Fruit fly (Drosophila melanogaster) whole organism, adult: ENCODE measurements around the gene Crz.

Experiments used
- CG11617 ChIP-seq: fragments of 200-800 bp; sonication (Bioruptor generic); optimal IDR thresholded peaks from 2 replicates; lab custom pipeline; 2017; ENCODE audit warnings: mild to moderate bottlenecking, missing biosample characterization, missing genetic modification reagents, missing genetic modification characterization
- CG12768 ChIP-seq: fragments of 200-800 bp; sonication (Bioruptor generic); optimal IDR thresholded peaks from 2 replicates; lab custom pipeline; 2017; ENCODE audit warnings: missing biosample characterization, missing genetic modification characterization, mild to moderate bottlenecking, moderate library complexity, missing genetic modification reagents
- CG14711 ChIP-seq: fragments of 200-800 bp; sonication (Bioruptor generic); optimal IDR thresholded peaks from 2 replicates; lab custom pipeline; 2018; ENCODE audit warnings: missing biosample characterization, mild to moderate bottlenecking, missing genetic modification characterization, moderate library complexity
- CG1620 ChIP-seq: fragments of 200-800 bp; sonication (Bioruptor generic); optimal IDR thresholded peaks from 2 replicates; lab custom pipeline; 2016; ENCODE audit warnings: missing biosample characterization, missing genetic modification characterization
- CG33017 ChIP-seq: fragments of 200-800 bp; sonication (Bioruptor generic); optimal IDR thresholded peaks from 2 replicates; lab custom pipeline; 2018; ENCODE audit warnings: missing biosample characterization, mild to moderate bottlenecking, missing genetic modification characterization, moderate library complexity
- CG5204 ChIP-seq: fragments of 200-800 bp; sonication (Bioruptor generic); optimal IDR thresholded peaks from 2 replicates; lab custom pipeline; 2016; ENCODE audit warnings: missing biosample characterization, missing genetic modification characterization
- CG7045 ChIP-seq: fragments of 200-800 bp; sonication (Bioruptor generic); optimal IDR thresholded peaks from 2 replicates; lab custom pipeline; 2017; ENCODE audit warnings: missing biosample characterization, mild to moderate bottlenecking, missing genetic modification characterization
- CG7101 ChIP-seq: fragments of 200-800 bp; sonication (Bioruptor generic); optimal IDR thresholded peaks from 2 replicates; lab custom pipeline; 2018; ENCODE audit warnings: missing biosample characterization, mild to moderate bottlenecking, missing genetic modification characterization, moderate library complexity
- Clk ChIP-seq: fragments of 200-800 bp; sonication (Bioruptor generic); optimal IDR thresholded peaks from 2 replicates; lab custom pipeline; 2017; ENCODE audit warnings: missing biosample characterization, missing genetic modification characterization
- Crg-1 ChIP-seq: fragments of 200-800 bp; sonication (Bioruptor generic); optimal IDR thresholded peaks from 2 replicates; lab custom pipeline; 2016; ENCODE audit warnings: missing biosample characterization, missing genetic modification characterization
- Hr96 ChIP-seq: fragments of 200-800 bp; sonication (Bioruptor generic); optimal IDR thresholded peaks from 2 replicates; lab custom pipeline; 2016; ENCODE audit warnings: missing biosample characterization, missing genetic modification characterization
- Mnt ChIP-seq: fragments of 200-800 bp; sonication (Bioruptor generic); optimal IDR thresholded peaks from 2 replicates; lab custom pipeline; 2016; ENCODE audit warnings: missing biosample characterization, mild to moderate bottlenecking, missing genetic modification characterization
- bab1 ChIP-seq: fragments of 200-800 bp; sonication (Bioruptor generic); optimal IDR thresholded peaks from 3 replicates; lab custom pipeline; 2019; ENCODE audit warnings: missing biosample characterization, mild to moderate bottlenecking, missing genetic modification characterization, moderate library complexity
- cic ChIP-seq: fragments of 200-800 bp; sonication (Bioruptor generic); optimal IDR thresholded peaks from 2 replicates; lab custom pipeline; 2017; ENCODE audit warnings: missing biosample characterization, mild to moderate bottlenecking, missing genetic modification characterization, moderate library complexity
- cnc ChIP-seq, 2 experiments: fragments of >200 bp; optimal IDR thresholded peaks; 2 replicates each; lab custom pipeline; 2017
- kay ChIP-seq: fragments of 200-800 bp; sonication (Bioruptor generic); peaks from one replicate; lab custom pipeline; 2016; ENCODE audit warnings: missing biosample characterization, missing genetic modification characterization, borderline replicate concordance
- ovo ChIP-seq: fragments of 200-800 bp; sonication (Bioruptor generic); optimal IDR thresholded peaks from 2 replicates; lab custom pipeline; 2016; ENCODE audit warnings: missing biosample characterization, missing genetic modification characterization
- pad ChIP-seq: fragments of 200-800 bp; sonication (Bioruptor generic); optimal IDR thresholded peaks from 3 replicates; lab custom pipeline; 2017; ENCODE audit warnings: missing biosample characterization, missing genetic modification characterization, mild to moderate bottlenecking, moderate library complexity, missing genetic modification reagents
- tj ChIP-seq: fragments of 200-800 bp; sonication (Bioruptor generic); optimal IDR thresholded peaks from 3 replicates; lab custom pipeline; 2017; ENCODE audit warnings: missing biosample characterization, mild to moderate bottlenecking, missing genetic modification characterization, moderate library complexity
- toe ChIP-seq: fragments of 200-800 bp; sonication (Bioruptor generic); optimal IDR thresholded peaks from 2 replicates; lab custom pipeline; 2016; ENCODE audit warnings: missing biosample characterization, missing genetic modification characterization

The Crz gene

DNA sequence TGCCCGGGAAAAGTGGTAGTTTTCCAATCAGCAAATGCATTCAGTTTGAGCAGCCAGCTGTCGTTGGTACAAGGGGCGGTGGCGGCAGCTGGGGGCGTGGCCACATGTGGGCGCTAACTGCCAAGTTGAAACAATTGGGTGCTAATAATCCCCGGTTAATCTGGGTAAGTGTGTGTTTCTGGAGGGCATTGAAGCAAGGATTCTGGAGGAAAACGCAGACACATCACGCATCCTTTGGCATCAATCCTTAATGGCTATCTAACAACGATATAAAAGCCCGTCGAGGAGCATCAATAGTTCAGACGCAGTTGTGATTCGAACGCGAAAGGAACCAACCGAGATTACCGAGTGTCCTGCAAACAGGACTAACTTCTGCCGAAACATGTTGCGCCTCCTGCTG, at the start of gene Crz:
TSS of gene Crz (plus strand) at position 301 of the 400 bp plus-strand sequence.
- TF ChIP-seq CG5204 (no peak), CG12768 (GFP tag; lab: Kevin White, UChicago) (no peak), toe (no peak)

DNA sequence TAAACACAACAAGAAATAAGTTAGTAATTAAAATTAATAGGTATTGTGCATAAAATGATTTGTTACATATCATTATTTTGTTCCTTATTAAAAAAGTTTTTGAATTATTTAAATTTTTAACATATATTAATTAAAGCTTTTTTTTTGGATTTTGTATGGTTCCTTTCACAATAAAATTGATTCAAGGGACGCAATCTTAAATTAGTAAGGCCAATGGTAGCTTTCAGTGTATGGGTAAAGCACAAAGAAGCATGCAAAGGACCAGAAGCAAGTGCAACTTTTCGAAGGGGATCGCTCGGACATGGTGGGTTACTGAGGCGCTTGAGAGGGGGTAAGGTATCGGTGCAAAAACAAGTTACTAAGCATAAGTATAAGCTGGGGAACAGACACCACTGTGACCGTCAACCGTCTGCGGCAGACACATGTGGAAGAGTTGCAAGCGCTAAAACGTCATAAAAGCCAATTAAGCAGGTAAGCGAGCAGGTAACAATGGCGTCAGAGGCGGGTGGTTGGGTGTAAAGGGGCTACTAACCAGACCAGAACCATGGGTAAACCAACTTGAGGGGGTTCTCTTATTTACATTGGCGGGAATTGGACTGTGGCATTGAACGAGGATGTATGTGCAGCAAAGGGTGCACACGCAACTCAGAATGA, 39.0 kb upstream of the Crz start:
- no peak for TF ChIP-seq Hr96 (GFP tag; lab: Kevin White, UChicago)
- TF ChIP-seq CG7045 (GFP tag; lab: Kevin White, UChicago): no peak
- TF ChIP-seq CG1620: no peak
- TF ChIP-seq Crg-1: no peak
- no peak for TF ChIP-seq tj (GFP tag; lab: Kevin White, UChicago)
- TF ChIP-seq cnc (optimal IDR thresholded peaks at IDR 0.05; lab: Kevin White, UChicago): no peak
- no peak for TF ChIP-seq CG11617 (GFP tag; lab: Kevin White, UChicago)
- no peak for TF ChIP-seq CG12768 (GFP tag; lab: Kevin White, UChicago)
- TF ChIP-seq Clk: no peak
- no peak for TF ChIP-seq kay
- TF ChIP-seq CG7101 (tag; lab: Kevin White, UChicago): no peak
- no peak for TF ChIP-seq ovo (GFP tag; lab: Kevin White, UChicago)
- TF ChIP-seq pad (GFP tag; lab: Kevin White, UChicago): no peak

DNA sequence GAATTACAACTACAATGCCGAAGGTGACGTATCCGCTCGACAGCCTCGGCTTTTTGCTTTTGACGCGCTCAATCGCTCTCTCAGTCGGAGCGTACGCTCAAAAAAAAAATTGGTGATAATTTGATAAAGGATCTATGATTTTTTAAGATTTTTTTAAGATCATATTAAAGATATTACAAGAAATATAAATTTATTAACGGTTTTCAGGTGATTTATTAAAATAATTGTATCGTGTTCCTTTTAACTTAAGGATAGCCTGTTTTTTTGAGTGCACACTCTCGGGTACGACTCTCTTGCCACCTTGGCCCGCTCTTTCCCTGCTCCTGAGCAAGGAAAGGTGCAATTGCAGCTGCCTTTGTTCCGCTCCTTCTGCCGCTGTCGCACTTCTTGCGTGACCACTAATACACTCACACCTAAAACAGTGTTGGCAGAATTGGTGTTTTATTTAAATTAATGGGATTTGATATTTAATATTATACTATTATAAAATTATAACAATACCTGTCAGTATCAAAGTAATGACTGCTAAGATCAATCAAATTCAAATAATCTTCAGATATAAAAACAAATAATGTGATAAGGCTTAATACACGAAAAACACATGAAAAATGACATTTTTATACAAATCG, 36.6 kb upstream of the Crz start:
- TF ChIP-seq toe (peak; percentile 32), CG14711 (tag; lab: Kevin White, UChicago) (peak; percentile 65), Clk (peak; percentile 41), tj (GFP tag; lab: Kevin White, UChicago) (no peak), CG7045 (GFP tag; lab: Kevin White, UChicago) (peak; percentile 71), pad (GFP tag; lab: Kevin White, UChicago) (no peak), CG12768 (GFP tag; lab: Kevin White, UChicago) (peak; percentile 42), ovo (GFP tag; lab: Kevin White, UChicago) (no peak), Crg-1 (no peak), CG7101 (tag; lab: Kevin White, UChicago) (peak; percentile 60), CG33017 (tag; lab: Kevin White, UChicago) (peak; percentile 80), cic (GFP tag; lab: Kevin White, UChicago) (no peak), bab1 (no peak), CG1620 (no peak), kay (peak; percentile 64), Hr96 (GFP tag; lab: Kevin White, UChicago) (no peak), CG5204 (peak; percentile 36), Mnt (GFP tag; lab: Kevin White, UChicago) (no peak), CG11617 (GFP tag; lab: Kevin White, UChicago) (peak; percentile 1), cnc (optimal IDR thresholded peaks at IDR 0.05; lab: Kevin White, UChicago) (no peak)

DNA sequence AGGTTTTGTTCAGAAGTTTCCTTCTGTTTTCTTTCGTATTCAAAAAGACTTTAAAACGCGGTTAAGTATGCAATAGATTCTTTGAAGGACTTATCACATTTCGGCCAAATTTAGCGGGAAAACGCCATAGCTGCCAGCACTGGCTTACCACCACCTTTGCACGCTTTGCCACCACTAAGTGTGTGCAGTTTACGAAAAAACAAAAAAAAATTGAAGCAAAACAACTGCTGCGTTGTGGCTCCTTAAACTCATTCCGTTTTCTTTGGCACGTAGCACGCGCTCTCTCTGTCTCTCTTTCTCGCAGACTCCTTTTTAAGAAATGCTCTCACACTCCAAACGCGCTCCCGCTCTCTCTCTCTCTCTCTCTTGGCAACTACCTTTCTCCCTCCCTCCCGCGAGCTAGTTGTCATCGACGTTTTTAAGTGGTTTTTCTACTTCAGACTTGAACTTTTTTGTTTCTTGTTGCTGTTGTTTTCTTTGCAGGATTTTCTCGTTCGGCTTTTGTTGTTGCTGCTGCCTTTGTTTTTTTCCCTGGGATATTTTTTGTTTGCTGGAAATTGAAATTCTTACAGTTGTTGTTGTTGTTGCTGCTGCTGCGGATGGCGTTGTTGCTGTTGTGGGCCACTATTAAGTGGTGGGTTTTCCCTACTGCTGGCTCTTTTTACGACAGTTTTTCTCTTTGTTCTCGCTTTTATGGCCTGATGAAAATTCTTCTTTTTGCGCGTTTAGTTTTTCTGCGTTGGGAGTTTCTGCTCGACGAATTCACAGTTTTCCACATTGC, 35.9 kb upstream of the Crz start:
- TF ChIP-seq CG14711 (tag; lab: Kevin White, UChicago): no peak
- no peak for TF ChIP-seq pad (GFP tag; lab: Kevin White, UChicago)
- TF ChIP-seq CG5204: no peak
- TF ChIP-seq toe: no peak

DNA sequence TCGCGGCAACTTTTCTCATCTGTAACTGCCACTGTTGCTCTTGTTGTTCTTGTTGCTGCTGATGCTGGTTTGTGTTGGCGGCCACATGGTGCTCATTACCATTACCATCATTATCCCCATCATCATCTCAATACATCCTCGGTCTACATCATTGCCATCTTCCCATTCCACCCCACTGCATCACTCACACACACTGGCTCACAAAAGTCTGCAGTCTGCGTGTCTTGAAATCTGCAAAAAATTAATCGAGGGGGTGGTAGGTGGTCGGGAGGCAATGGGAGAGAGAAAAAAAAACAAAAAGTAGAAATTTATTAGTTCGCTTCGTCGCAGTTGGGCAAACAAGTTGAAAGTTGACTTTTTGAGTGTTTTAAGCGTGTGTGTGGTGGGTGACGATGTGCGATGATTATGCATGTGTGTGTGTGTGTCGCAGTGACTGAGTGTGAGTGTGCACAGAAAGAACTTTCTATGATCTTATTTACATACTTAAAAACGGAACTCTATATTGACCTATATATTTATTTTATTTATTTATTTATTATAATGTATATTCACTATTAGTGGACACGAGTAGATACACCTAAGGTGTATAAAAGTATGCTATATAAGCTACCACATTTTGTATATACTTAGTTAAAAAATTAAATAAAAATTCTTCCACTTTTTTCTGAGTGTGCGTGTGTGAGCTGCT, 35.2 kb upstream of the Crz start:
- no peak for TF ChIP-seq CG12768 (GFP tag; lab: Kevin White, UChicago)
- no peak for TF ChIP-seq Clk
- TF ChIP-seq Hr96 (GFP tag; lab: Kevin White, UChicago): no peak
- TF ChIP-seq tj (GFP tag; lab: Kevin White, UChicago): no peak
- TF ChIP-seq pad (GFP tag; lab: Kevin White, UChicago): no peak
- TF ChIP-seq Crg-1: no peak
- no peak for TF ChIP-seq CG7101 (tag; lab: Kevin White, UChicago)
- no peak for TF ChIP-seq cic (GFP tag; lab: Kevin White, UChicago)
- no peak for TF ChIP-seq CG33017 (tag; lab: Kevin White, UChicago)
- no peak for TF ChIP-seq CG1620
- TF ChIP-seq Mnt (GFP tag; lab: Kevin White, UChicago): no peak
- no peak for TF ChIP-seq CG5204
- TF ChIP-seq cnc (optimal IDR thresholded peaks at IDR 0.05; lab: Kevin White, UChicago): no peak
- no peak for TF ChIP-seq CG14711 (tag; lab: Kevin White, UChicago)
- no peak for TF ChIP-seq CG7045 (GFP tag; lab: Kevin White, UChicago)
- TF ChIP-seq ovo (GFP tag; lab: Kevin White, UChicago): no peak

DNA sequence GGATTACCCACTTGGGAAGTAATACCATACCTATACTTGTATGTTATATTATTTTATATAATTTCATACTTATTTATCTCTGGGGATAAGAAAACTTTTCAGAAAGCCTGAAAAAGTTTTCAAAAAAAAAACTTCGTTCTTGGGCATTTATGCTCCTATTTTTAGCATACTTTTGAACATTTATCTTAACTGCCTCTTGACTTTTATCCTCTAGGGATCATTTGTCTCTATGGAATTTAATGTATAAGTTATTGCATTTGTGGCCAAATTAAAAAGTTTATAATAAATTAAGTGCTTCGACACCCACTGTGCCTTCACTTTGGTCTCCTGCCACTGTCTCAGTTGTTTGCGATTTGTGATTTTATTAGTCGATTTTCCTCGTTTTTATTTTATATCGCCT, 34.3 kb upstream of the Crz start:
- TF ChIP-seq CG7101 (tag; lab: Kevin White, UChicago): no peak
- no peak for TF ChIP-seq Crg-1
- no peak for TF ChIP-seq kay
- TF ChIP-seq tj (GFP tag; lab: Kevin White, UChicago): no peak
- TF ChIP-seq toe: no peak
- no peak for TF ChIP-seq CG33017 (tag; lab: Kevin White, UChicago)
- no peak for TF ChIP-seq ovo (GFP tag; lab: Kevin White, UChicago)
- TF ChIP-seq pad (GFP tag; lab: Kevin White, UChicago): no peak
- no peak for TF ChIP-seq cic (GFP tag; lab: Kevin White, UChicago)
- TF ChIP-seq CG14711 (tag; lab: Kevin White, UChicago): no peak
- no peak for TF ChIP-seq Hr96 (GFP tag; lab: Kevin White, UChicago)
- no peak for TF ChIP-seq CG12768 (GFP tag; lab: Kevin White, UChicago)
- TF ChIP-seq Clk: no peak
- no peak for TF ChIP-seq CG7045 (GFP tag; lab: Kevin White, UChicago)
- no peak for TF ChIP-seq bab1
- TF ChIP-seq Mnt (GFP tag; lab: Kevin White, UChicago): no peak
- no peak for TF ChIP-seq CG5204
- TF ChIP-seq CG1620: no peak
- no peak for TF ChIP-seq CG11617 (GFP tag; lab: Kevin White, UChicago)
- TF ChIP-seq cnc (optimal IDR thresholded peaks at IDR 0.05; lab: Kevin White, UChicago): no peak
